Fruit fly (Drosophila melanogaster) whole organism, adult: ENCODE results near the gene colt.

ENCODE experiments used
- CG11617 ChIP-seq: fragments of 200-800 bp; sonication (Bioruptor generic); optimal IDR thresholded peaks from 2 replicates; lab custom pipeline; 2017; ENCODE audit warnings: mild to moderate bottlenecking, missing biosample characterization, missing genetic modification reagents, missing genetic modification characterization
- CG12768 ChIP-seq: fragments of 200-800 bp; sonication (Bioruptor generic); optimal IDR thresholded peaks from 2 replicates; lab custom pipeline; 2017; ENCODE audit warnings: missing biosample characterization, missing genetic modification characterization, mild to moderate bottlenecking, moderate library complexity, missing genetic modification reagents
- CG14711 ChIP-seq: fragments of 200-800 bp; sonication (Bioruptor generic); optimal IDR thresholded peaks from 2 replicates; lab custom pipeline; 2018; ENCODE audit warnings: missing biosample characterization, mild to moderate bottlenecking, missing genetic modification characterization, moderate library complexity
- CG1620 ChIP-seq: fragments of 200-800 bp; sonication (Bioruptor generic); optimal IDR thresholded peaks from 2 replicates; lab custom pipeline; 2016; ENCODE audit warnings: missing biosample characterization, missing genetic modification characterization
- CG33017 ChIP-seq: fragments of 200-800 bp; sonication (Bioruptor generic); optimal IDR thresholded peaks from 2 replicates; lab custom pipeline; 2018; ENCODE audit warnings: missing biosample characterization, mild to moderate bottlenecking, missing genetic modification characterization, moderate library complexity
- CG5204 ChIP-seq: fragments of 200-800 bp; sonication (Bioruptor generic); optimal IDR thresholded peaks from 2 replicates; lab custom pipeline; 2016; ENCODE audit warnings: missing biosample characterization, missing genetic modification characterization
- CG7045 ChIP-seq: fragments of 200-800 bp; sonication (Bioruptor generic); optimal IDR thresholded peaks from 2 replicates; lab custom pipeline; 2017; ENCODE audit warnings: missing biosample characterization, mild to moderate bottlenecking, missing genetic modification characterization
- CG7101 ChIP-seq: fragments of 200-800 bp; sonication (Bioruptor generic); optimal IDR thresholded peaks from 2 replicates; lab custom pipeline; 2018; ENCODE audit warnings: missing biosample characterization, mild to moderate bottlenecking, missing genetic modification characterization, moderate library complexity
- Clk ChIP-seq: fragments of 200-800 bp; sonication (Bioruptor generic); optimal IDR thresholded peaks from 2 replicates; lab custom pipeline; 2017; ENCODE audit warnings: missing biosample characterization, missing genetic modification characterization
- Crg-1 ChIP-seq: fragments of 200-800 bp; sonication (Bioruptor generic); optimal IDR thresholded peaks from 2 replicates; lab custom pipeline; 2016; ENCODE audit warnings: missing biosample characterization, missing genetic modification characterization
- Hr96 ChIP-seq: fragments of 200-800 bp; sonication (Bioruptor generic); optimal IDR thresholded peaks from 2 replicates; lab custom pipeline; 2016; ENCODE audit warnings: missing biosample characterization, missing genetic modification characterization
- Mnt ChIP-seq: fragments of 200-800 bp; sonication (Bioruptor generic); optimal IDR thresholded peaks from 2 replicates; lab custom pipeline; 2016; ENCODE audit warnings: missing biosample characterization, mild to moderate bottlenecking, missing genetic modification characterization
- bab1 ChIP-seq: fragments of 200-800 bp; sonication (Bioruptor generic); optimal IDR thresholded peaks from 3 replicates; lab custom pipeline; 2019; ENCODE audit warnings: missing biosample characterization, mild to moderate bottlenecking, missing genetic modification characterization, moderate library complexity
- cic ChIP-seq: fragments of 200-800 bp; sonication (Bioruptor generic); optimal IDR thresholded peaks from 2 replicates; lab custom pipeline; 2017; ENCODE audit warnings: missing biosample characterization, mild to moderate bottlenecking, missing genetic modification characterization, moderate library complexity
- cnc ChIP-seq, 2 experiments: fragments of >200 bp; optimal IDR thresholded peaks; 2 replicates each; lab custom pipeline; 2017
- kay ChIP-seq: fragments of 200-800 bp; sonication (Bioruptor generic); peaks from one replicate; lab custom pipeline; 2016; ENCODE audit warnings: missing biosample characterization, missing genetic modification characterization, borderline replicate concordance
- ovo ChIP-seq: fragments of 200-800 bp; sonication (Bioruptor generic); optimal IDR thresholded peaks from 2 replicates; lab custom pipeline; 2016; ENCODE audit warnings: missing biosample characterization, missing genetic modification characterization
- pad ChIP-seq: fragments of 200-800 bp; sonication (Bioruptor generic); optimal IDR thresholded peaks from 3 replicates; lab custom pipeline; 2017; ENCODE audit warnings: missing biosample characterization, missing genetic modification characterization, mild to moderate bottlenecking, moderate library complexity, missing genetic modification reagents
- tj ChIP-seq: fragments of 200-800 bp; sonication (Bioruptor generic); optimal IDR thresholded peaks from 3 replicates; lab custom pipeline; 2017; ENCODE audit warnings: missing biosample characterization, mild to moderate bottlenecking, missing genetic modification characterization, moderate library complexity
- toe ChIP-seq: fragments of 200-800 bp; sonication (Bioruptor generic); optimal IDR thresholded peaks from 2 replicates; lab custom pipeline; 2016; ENCODE audit warnings: missing biosample characterization, missing genetic modification characterization

Gene colt

dm6 chr2L:2807597-2807996, 37.7 kb upstream of the colt start:
- no peak for TF ChIP-seq CG33017 (tag; lab: Kevin White, UChicago)
- TF ChIP-seq CG12768 (GFP tag; lab: Kevin White, UChicago), result no peak

dm6 chr2L:2806190-2806763, 36.4 kb upstream of the colt start:
- TF ChIP-seq CG7045 (GFP tag; lab: Kevin White, UChicago) (no peak), Hr96 (GFP tag; lab: Kevin White, UChicago) (no peak)

- no peak for TF ChIP-seq CG14711
- TF ChIP-seq Mnt (GFP tag; lab: Kevin White, UChicago), result peak; percentile 18
- TF ChIP-seq CG12768 (GFP tag; lab: Kevin White, UChicago), result peak; percentile 42
- peak; percentile 36 for TF ChIP-seq kay (GFP tag; lab: Kevin White, UChicago)
- TF ChIP-seq CG7101 (tag; lab: Kevin White, UChicago), result no peak
- peak; percentile 7 for TF ChIP-seq cic (GFP tag; lab: Kevin White, UChicago)
- TF ChIP-seq tj (GFP tag; lab: Kevin White, UChicago), result no peak
Measured at dm6 chr2L:2804634-2805311, 34.9 kb upstream of the colt start, which contains the start of gene daw. daw (plus strand) TSS chr2L:2805261.

- TF ChIP-seq ovo (GFP tag; lab: Kevin White, UChicago) (no peak), CG14711 (no peak), CG1620 (GFP tag; lab: Kevin White, UChicago) (no peak), bab1 (GFP tag; lab: Kevin White, UChicago) (no peak), CG7101 (tag; lab: Kevin White, UChicago) (no peak), tj (GFP tag; lab: Kevin White, UChicago) (no peak), Mnt (GFP tag; lab: Kevin White, UChicago) (no peak), CG7045 (GFP tag; lab: Kevin White, UChicago) (no peak)
Measured at dm6 chr2L:2802527-2802926, 32.7 kb upstream of the colt start.

dm6 chr2L:2800956-2801776, 31.3 kb upstream of the colt start:
- TF ChIP-seq Crg-1 (GFP tag; lab: Kevin White, UChicago) (no peak), cnc (optimal IDR thresholded peaks at IDR 0.05; lab: Kevin White, UChicago) (no peak), tj (GFP tag; lab: Kevin White, UChicago) (no peak), ovo (GFP tag; lab: Kevin White, UChicago) (no peak), CG7045 (GFP tag; lab: Kevin White, UChicago) (no peak), toe (GFP tag; lab: Kevin White, UChicago) (no peak), CG11617 (GFP tag; lab: Kevin White, UChicago) (no peak)

dm6 chr2L:2799909-2800478, 30.1 kb upstream of the colt start, which contains the start of gene Syt1:
Syt1 (minus strand) TSS chr2L:2799979.
- TF ChIP-seq CG7045 (GFP tag; lab: Kevin White, UChicago) (no peak), bab1 (GFP tag; lab: Kevin White, UChicago) (no peak), pad (peak; percentile 91)

dm6 chr2L:2797186-2797585, 27.3 kb upstream of the colt start:
- TF ChIP-seq CG5204 (GFP tag; lab: Kevin White, UChicago), result no peak
- TF ChIP-seq Hr96 (GFP tag; lab: Kevin White, UChicago), result no peak
- no peak for TF ChIP-seq ovo (GFP tag; lab: Kevin White, UChicago)
- TF ChIP-seq CG7101 (tag; lab: Kevin White, UChicago), result no peak
- TF ChIP-seq CG33017 (tag; lab: Kevin White, UChicago), result no peak
- no peak for TF ChIP-seq bab1 (GFP tag; lab: Kevin White, UChicago)
- no peak for TF ChIP-seq toe (GFP tag; lab: Kevin White, UChicago)
- TF ChIP-seq cnc (optimal IDR thresholded peaks at IDR 0.05; lab: Kevin White, UChicago), result no peak
- TF ChIP-seq Clk (GFP tag; lab: Kevin White, UChicago), result no peak
- no peak for TF ChIP-seq Mnt (GFP tag; lab: Kevin White, UChicago)
- no peak for TF ChIP-seq CG12768 (GFP tag; lab: Kevin White, UChicago)
- TF ChIP-seq cic (GFP tag; lab: Kevin White, UChicago), result no peak
- TF ChIP-seq CG1620 (GFP tag; lab: Kevin White, UChicago), result no peak
- no peak for TF ChIP-seq Crg-1 (GFP tag; lab: Kevin White, UChicago)
- no peak for TF ChIP-seq tj (GFP tag; lab: Kevin White, UChicago)
- TF ChIP-seq CG14711, result no peak
- no peak for TF ChIP-seq pad
- TF ChIP-seq kay (GFP tag; lab: Kevin White, UChicago), result no peak
- TF ChIP-seq CG11617 (GFP tag; lab: Kevin White, UChicago), result no peak
